Fruit fly (Drosophila melanogaster) whole organism, pupa: Measurements from ENCODE around the gene sna.
A peak's percentile ranks its signal among the peaks of the same experiment; 100 is the strongest.

Experiments used
- CG10348 ChIP-seq: fragments of 200-800 bp; sonication (Bioruptor generic); IDR thresholded peaks from 2 replicates; pipeline ENCODE4 v1.3.6; 2022; ENCODE audit warnings: missing biosample characterization, missing genetic modification characterization
- CG12605 ChIP-seq: fragments of 200-800 bp; sonication (Bioruptor generic); IDR thresholded peaks from 2 replicates; pipeline ENCODE4 v1.3.6; 2022; ENCODE audit warnings: missing biosample characterization, missing genetic modification characterization
- CG14655 ChIP-seq: fragments of 200-800 bp; sonication (Bioruptor generic); optimal IDR thresholded peaks from 3 replicates; lab custom pipeline; 2017; ENCODE audit warnings: mild to moderate bottlenecking, missing biosample characterization, missing genetic modification reagents, missing genetic modification characterization
- CG15710 ChIP-seq: fragments of 200-800 bp; sonication (Bioruptor generic); optimal IDR thresholded peaks from 2 replicates; lab custom pipeline; 2018; ENCODE audit warnings: missing biosample characterization, mild to moderate bottlenecking, missing genetic modification characterization, moderate library complexity
- CG17806 ChIP-seq: fragments of 200-800 bp; sonication (Bioruptor generic); optimal IDR thresholded peaks from 2 replicates; lab custom pipeline; 2018; ENCODE audit warnings: missing biosample characterization, mild to moderate bottlenecking, missing genetic modification characterization, moderate library complexity
- CG32121 ChIP-seq: fragments of 200-800 bp; sonication (Bioruptor generic); IDR thresholded peaks from 2 replicates; pipeline ENCODE4 v1.3.6; 2022; ENCODE audit warnings: missing biosample characterization, missing genetic modification characterization
- CG34367 ChIP-seq: fragments of 200-800 bp; sonication (Bioruptor generic); optimal IDR thresholded peaks from 2 replicates; lab custom pipeline; 2018; ENCODE audit warnings: missing biosample characterization, mild to moderate bottlenecking, missing genetic modification characterization
- CG4496 ChIP-seq: fragments of 200-800 bp; sonication (Bioruptor generic); IDR thresholded peaks from 3 replicates; pipeline ENCODE4 v1.3.6; 2022; ENCODE audit warnings: missing biosample characterization, missing genetic modification characterization
- CG8159 ChIP-seq: fragments of 200-800 bp; sonication (Bioruptor generic); optimal IDR thresholded peaks from 3 replicates; lab custom pipeline; 2018; ENCODE audit warnings: missing biosample characterization, mild to moderate bottlenecking, missing genetic modification characterization, moderate library complexity
- CG8301 ChIP-seq: fragments of 200-800 bp; sonication (Bioruptor generic); optimal IDR thresholded peaks from 2 replicates; lab custom pipeline; 2018; ENCODE audit warnings: missing biosample characterization, mild to moderate bottlenecking, missing genetic modification characterization
- CG9948 ChIP-seq: fragments of 200-800 bp; sonication (Bioruptor generic); optimal IDR thresholded peaks from 2 replicates; lab custom pipeline; 2018; ENCODE audit warnings: missing biosample characterization, mild to moderate bottlenecking, missing genetic modification characterization, moderate library complexity
- D1 ChIP-seq: fragments of 200-800 bp; sonication (Bioruptor generic); optimal IDR thresholded peaks from 2 replicates; lab custom pipeline; 2018; ENCODE audit warnings: missing biosample characterization, mild to moderate bottlenecking, missing genetic modification characterization, moderate library complexity
- EcR ChIP-seq: fragments of 200-800 bp; sonication (Bioruptor generic); optimal IDR thresholded peaks from 3 replicates; lab custom pipeline; 2019; ENCODE audit warnings: missing biosample characterization, missing genetic modification characterization, mild to moderate bottlenecking, moderate library complexity, missing genetic modification reagents
- Ets98B ChIP-seq: fragments of 200-800 bp; sonication (Bioruptor generic); IDR thresholded peaks from 2 replicates; pipeline ENCODE4 v1.3.6; 2022; ENCODE audit warnings: missing biosample characterization, missing genetic modification characterization
- Pif1A ChIP-seq: fragments of 200-800 bp; sonication (Bioruptor generic); optimal IDR thresholded peaks from 3 replicates; lab custom pipeline; 2016; ENCODE audit warnings: missing biosample characterization, missing genetic modification characterization
- Pif1B ChIP-seq: fragments of 200-800 bp; sonication (Bioruptor generic); optimal IDR thresholded peaks from 3 replicates; lab custom pipeline; 2016; ENCODE audit warnings: missing biosample characterization, missing genetic modification characterization
- Snoo ChIP-seq: fragments of 200-800 bp; sonication (Bioruptor generic); optimal IDR thresholded peaks from 3 replicates; lab custom pipeline; 2017; ENCODE audit warnings: missing biosample characterization, mild to moderate bottlenecking, missing genetic modification characterization, inconsistent platforms
- fd96Ca ChIP-seq: fragments of 200-800 bp; sonication (Bioruptor generic); IDR thresholded peaks from 3 replicates; pipeline ENCODE4 v1.3.6; 2022; ENCODE audit warnings: missing biosample characterization, missing genetic modification characterization
- gl ChIP-seq: fragments of 200-800 bp; sonication (Bioruptor generic); optimal IDR thresholded peaks from 2 replicates; lab custom pipeline; 2018; ENCODE audit warnings: missing biosample characterization, mild to moderate bottlenecking, missing genetic modification characterization
- rn ChIP-seq: fragments of 200-800 bp; sonication (Bioruptor generic); IDR thresholded peaks from 2 replicates; pipeline ENCODE4 v1.3.6; 2022; ENCODE audit warnings: missing biosample characterization, missing genetic modification characterization

Gene sna

dm6 chr2L:15496310-15496709 lies 18.2 kb upstream of the sna start:
- TF ChIP-seq CG8159 (no peak), CG4496 (GFP tag; lab: Robert Waterston, UW) (no peak), D1 (tag; lab: Kevin White, UChicago) (no peak), CG9948 (no peak), CG17806 (tag; lab: Kevin White, UChicago) (no peak), CG12605 (GFP tag; lab: Robert Waterston, UW) (no peak), Ets98B (GFP tag; lab: Robert Waterston, UW) (no peak), rn (GFP tag; lab: Robert Waterston, UW) (no peak), CG14655 (no peak), CG8301 (tag; lab: Kevin White, UChicago) (no peak), Pif1B (GFP tag; lab: Kevin White, UChicago) (no peak), CG32121 (no peak), CG15710 (tag; lab: Kevin White, UChicago) (no peak), fd96Ca (no peak), CG34367 (no peak)

dm6 chr2L:15493627-15494026 lies 15.6 kb upstream of the sna start:
- TF ChIP-seq Pif1A (no peak), CG8301 (tag; lab: Kevin White, UChicago) (peak; percentile 56), CG32121 (peak; percentile 37; the same call in 1 of the 2 replicates), fd96Ca (peak; percentile 26; the same call in 1 of the 3 replicates), CG10348 (GFP tag; lab: Robert Waterston, UW) (no peak), EcR (GFP tag; lab: Kevin White, UChicago) (no peak), CG34367 (no peak), CG14655 (peak; percentile 52), CG9948 (peak; percentile 20)

dm6 chr2L:15492159-15492541 lies 14.1 kb upstream of the sna start:
- TF ChIP-seq Pif1A (no peak), fd96Ca (no peak), CG12605 (GFP tag; lab: Robert Waterston, UW) (no peak), D1 (tag; lab: Kevin White, UChicago) (no peak), Pif1B (GFP tag; lab: Kevin White, UChicago) (no peak), CG8159 (no peak), CG10348 (GFP tag; lab: Robert Waterston, UW) (no peak), rn (GFP tag; lab: Robert Waterston, UW) (no peak), Ets98B (GFP tag; lab: Robert Waterston, UW) (no peak)

- TF ChIP-seq D1 (tag; lab: Kevin White, UChicago) (no peak), CG15710 (tag; lab: Kevin White, UChicago) (no peak), CG9948 (no peak), CG8301 (tag; lab: Kevin White, UChicago) (no peak), CG12605 (GFP tag; lab: Robert Waterston, UW) (no peak), gl (tag; lab: Kevin White, UChicago) (no peak), fd96Ca (no peak), Snoo (tag; lab: Kevin White, UChicago) (no peak), CG14655 (no peak), CG8159 (no peak)
Measured at dm6 chr2L:15491321-15492158, 13.5 kb upstream of the sna start.

dm6 chr2L:15490206-15490851 lies 12.3 kb upstream of the sna start:
- TF ChIP-seq gl (tag; lab: Kevin White, UChicago) (no peak), D1 (tag; lab: Kevin White, UChicago) (no peak), CG17806 (tag; lab: Kevin White, UChicago) (no peak), Snoo (tag; lab: Kevin White, UChicago) (no peak), Pif1A (no peak), fd96Ca (no peak)
- TF ChIP-seq, all 21 proteins: peak for 0

- TF ChIP-seq rn (GFP tag; lab: Robert Waterston, UW) (no peak), CG4496 (GFP tag; lab: Robert Waterston, UW) (no peak), CG8159 (no peak), CG34367 (no peak), gl (tag; lab: Kevin White, UChicago) (no peak), D1 (tag; lab: Kevin White, UChicago) (no peak), CG15710 (tag; lab: Kevin White, UChicago) (no peak), CG32121 (no peak), Pif1A (no peak), Snoo (tag; lab: Kevin White, UChicago) (no peak), CG14655 (no peak), CG9948 (no peak), CG12605 (GFP tag; lab: Robert Waterston, UW) (no peak), CG17806 (tag; lab: Kevin White, UChicago) (no peak), Ets98B (GFP tag; lab: Robert Waterston, UW) (no peak), Pif1B (GFP tag; lab: Kevin White, UChicago) (no peak)
Measured at dm6 chr2L:15486525-15487128, 8.6 kb upstream of the sna start.
